Fruit fly (Drosophila melanogaster): ENCODE measurements around the gene CG11436.
A peak's percentile ranks its signal among the peaks of the same experiment; 100 is the strongest.

Gene CG11436

dm6 chrX:4553999-4554398, 2.3 kb upstream of the CG11436 start, which contains the start of gene CG11444:
Gene CG11444, minus strand, starts transcription at chrX:4554398.
- TF ChIP-seq dsf (GFP tag; optimal IDR thresholded peaks at IDR 0.05; ENCODE audit: borderline replicate concordance), result no peak
- TF ChIP-seq h (GFP tag; optimal IDR thresholded peaks at IDR 0.05), result peak; percentile 64
- TF ChIP-seq tai (GFP tag; optimal IDR thresholded peaks at IDR 0.05), result no peak
- TF ChIP-seq br (GFP tag; optimal IDR thresholded peaks at IDR 0.05), result peak; percentile 37
- no peak for TF ChIP-seq jim (GFP tag; optimal IDR thresholded peaks at IDR 0.05)
- TF ChIP-seq psq (GFP tag; optimal IDR thresholded peaks at IDR 0.05), result no peak
- TF ChIP-seq Jra (GFP tag; optimal IDR thresholded peaks at IDR 0.05), result peak; percentile 38
- peak; percentile 7 for TF ChIP-seq CG9705 (GFP tag; optimal IDR thresholded peaks at IDR 0.05)
- TF ChIP-seq CG32264 (GFP tag; optimal IDR thresholded peaks at IDR 0.05), result no peak
- TF ChIP-seq lola (GFP tag; optimal IDR thresholded peaks at IDR 0.05), result no peak
- no peak for TF ChIP-seq woc (GFP tag; optimal IDR thresholded peaks at IDR 0.05)
- peak; percentile 5 for TF ChIP-seq OdsH (GFP tag; optimal IDR thresholded peaks at IDR 0.05)
- TF ChIP-seq sage (GFP tag; optimal IDR thresholded peaks at IDR 0.05), result no peak
- TF ChIP-seq Myc (optimal IDR thresholded peaks at IDR 0.05), result peak; percentile 74
- TF ChIP-seq GATAd (GFP tag; optimal IDR thresholded peaks at IDR 0.05), result no peak
- peak in 1 of 2 experiments; percentile 65 for TF ChIP-seq foxo (GFP tag; optimal IDR thresholded peaks at IDR 0.05)
- peak; percentile 10 for TF ChIP-seq Hr83 (GFP tag; optimal IDR thresholded peaks at IDR 0.05; ENCODE audit: poor library complexity, severe bottlenecking)
- TF ChIP-seq Rel (GFP tag; optimal IDR thresholded peaks at IDR 0.05), result no peak
- TF ChIP-seq Rel (tag; optimal IDR thresholded peaks at IDR 0.05), result peak; percentile 62
- TF ChIP-seq Sp1 (GFP tag; optimal IDR thresholded peaks at IDR 0.05), result peak; percentile 22
- peak; percentile 31 for TF ChIP-seq ey (GFP tag; optimal IDR thresholded peaks at IDR 0.05)
- TF ChIP-seq Abd-B (GFP tag; optimal IDR thresholded peaks at IDR 0.05), result no peak
- peak; percentile 39 for TF ChIP-seq HLH106 (tag; optimal IDR thresholded peaks at IDR 0.05)
- TF ChIP-seq Dif (GFP tag; optimal IDR thresholded peaks at IDR 0.05; ENCODE audit: partially characterized antibody), result no peak
- peak; percentile 75 for TF ChIP-seq rgr (GFP tag; optimal IDR thresholded peaks at IDR 0.05)
- TF ChIP-seq Mio (GFP tag; optimal IDR thresholded peaks at IDR 0.05), result no peak
- no peak for TF ChIP-seq pan (optimal IDR thresholded peaks at IDR 0.05)
- no peak for TF ChIP-seq Hnf4 (GFP tag; optimal IDR thresholded peaks at IDR 0.05)
- TF ChIP-seq brk (GFP tag; optimal IDR thresholded peaks at IDR 0.05), result no peak

- TF ChIP-seq Jra (GFP tag; optimal IDR thresholded peaks at IDR 0.05) (no peak), rgr (GFP tag; optimal IDR thresholded peaks at IDR 0.05) (peak; percentile 72), Rel (GFP tag; optimal IDR thresholded peaks at IDR 0.05) (no peak), Rel (tag; optimal IDR thresholded peaks at IDR 0.05) (no peak)
Observed at dm6 chrX:4548611-4549120, 3.0 kb downstream of the CG11436 start, which contains the start of the genes Usf and CG15912. Gene Usf, minus strand, starts transcription at chrX:4548794. Gene CG15912, plus strand, starts transcription at chrX:4549070.

dm6 chrX:4542353-4542752, 9.3 kb downstream of the CG11436 start, which contains the start of gene CG3568:
Gene CG3568, plus strand, starts transcription at chrX:4542630.
- no peak for TF ChIP-seq foxo (GFP tag; optimal IDR thresholded peaks at IDR 0.05)
- TF ChIP-seq Vsx2 (GFP tag; optimal IDR thresholded peaks at IDR 0.05; ENCODE audit: partially characterized antibody), result no peak
- TF ChIP-seq Abd-B (GFP tag; optimal IDR thresholded peaks at IDR 0.05), result no peak
- TF ChIP-seq tai (GFP tag; optimal IDR thresholded peaks at IDR 0.05), result no peak
- TF ChIP-seq GATAd (GFP tag; optimal IDR thresholded peaks at IDR 0.05), result no peak
- TF ChIP-seq usp (GFP tag; optimal IDR thresholded peaks at IDR 0.05), result no peak
- TF ChIP-seq jim (GFP tag; optimal IDR thresholded peaks at IDR 0.05), result no peak
- no peak for TF ChIP-seq Hr78 (GFP tag; optimal IDR thresholded peaks at IDR 0.05)
- TF ChIP-seq Hnf4 (GFP tag; optimal IDR thresholded peaks at IDR 0.05), result no peak

- no peak for TF ChIP-seq woc (GFP tag; optimal IDR thresholded peaks at IDR 0.05)
- no peak for TF ChIP-seq Hr78 (GFP tag; optimal IDR thresholded peaks at IDR 0.05)
- peak; percentile 65 for TF ChIP-seq Jra (GFP tag; optimal IDR thresholded peaks at IDR 0.05)
- TF ChIP-seq Sp1 (GFP tag; optimal IDR thresholded peaks at IDR 0.05), result peak; percentile 45
- TF ChIP-seq fru (GFP tag; optimal IDR thresholded peaks at IDR 0.05), result no peak
- peak; percentile 14 for TF ChIP-seq psq (GFP tag; optimal IDR thresholded peaks at IDR 0.05)
- peak; percentile 43 for TF ChIP-seq HLH106 (tag; optimal IDR thresholded peaks at IDR 0.05)
- no peak for TF ChIP-seq Dif (GFP tag; optimal IDR thresholded peaks at IDR 0.05; ENCODE audit: partially characterized antibody)
- peak; percentile 24 for TF ChIP-seq CG9705 (GFP tag; optimal IDR thresholded peaks at IDR 0.05)
- TF ChIP-seq h (GFP tag; optimal IDR thresholded peaks at IDR 0.05), result no peak
Observed at dm6 chrX:4540430-4540932, 11.2 kb downstream of the CG11436 start, which contains the start of the genes rb and CHOp24. Gene rb, minus strand, starts transcription at chrX:4540626. Gene CHOp24, plus strand, starts transcription at chrX:4540908.
